Worm (Caenorhabditis elegans) whole organism, early embryonic: ENCODE data around the gene nspa-10.

ENCODE experiments used
- aly-1 ChIP-seq: sonication (generic microtip); optimal IDR thresholded peaks from 2 replicates; lab custom pipeline; 2016; ENCODE audit warnings: missing genetic modification characterization, missing compliant biosample characterization
- ama-1 ChIP-seq: fragments of 150-350 bp; optimal IDR thresholded peaks from 2 replicates; lab custom pipeline; 2014
- ceh-13 ChIP-seq: fragments of 200-800 bp; sonication (Bioruptor generic); optimal IDR thresholded peaks from 2 replicates; lab custom pipeline; 2018; ENCODE audit warnings: mild to moderate bottlenecking, missing genetic modification characterization, missing compliant biosample characterization
- ceh-36 ChIP-seq: sonication (generic microtip); optimal IDR thresholded peaks from 2 replicates; lab custom pipeline; 2016; ENCODE audit warnings: missing genetic modification characterization, inconsistent platforms, missing compliant biosample characterization
- flt-1 ChIP-seq: fragments of 200-800 bp; sonication (Bioruptor generic); IDR thresholded peaks from 2 replicates; pipeline ENCODE4 v1.3.6; 2022; ENCODE audit warnings: missing genetic modification characterization, missing compliant biosample characterization
- hmg-4 ChIP-seq: fragments of 200-800 bp; sonication (Bioruptor generic); optimal IDR thresholded peaks from 2 replicates; lab custom pipeline; 2018; ENCODE audit warnings: mild to moderate bottlenecking, missing genetic modification characterization, missing compliant biosample characterization
- hnd-1 ChIP-seq: sonication (generic microtip); optimal IDR thresholded peaks from 2 replicates; lab custom pipeline; 2016; ENCODE audit warnings: missing genetic modification characterization, missing compliant biosample characterization
- pes-1 ChIP-seq: fragments of 200-800 bp; sonication (Bioruptor generic); IDR thresholded peaks from 2 replicates; pipeline ENCODE4 v1.3.6; 2022; ENCODE audit warnings: missing genetic modification reagents, missing genetic modification characterization, missing compliant biosample characterization
- sea-1 ChIP-seq: fragments of 200-800 bp; sonication (Bioruptor generic); conservative IDR thresholded peaks from 2 replicates; pipeline ENCODE4 v1.3.6; 2022; ENCODE audit warnings: missing genetic modification characterization, missing compliant biosample characterization
- tbx-37 ChIP-seq: fragments of 200-800 bp; sonication (Bioruptor generic); conservative IDR thresholded peaks from 2 replicates; pipeline ENCODE4 v1.3.6; 2022; ENCODE audit warnings: missing genetic modification reagents, missing genetic modification characterization, missing compliant biosample characterization
- tra-4 ChIP-seq: sonication (generic microtip); optimal IDR thresholded peaks from 2 replicates; lab custom pipeline; 2017; ENCODE audit warnings: missing genetic modification characterization, missing compliant biosample characterization

DNA sequence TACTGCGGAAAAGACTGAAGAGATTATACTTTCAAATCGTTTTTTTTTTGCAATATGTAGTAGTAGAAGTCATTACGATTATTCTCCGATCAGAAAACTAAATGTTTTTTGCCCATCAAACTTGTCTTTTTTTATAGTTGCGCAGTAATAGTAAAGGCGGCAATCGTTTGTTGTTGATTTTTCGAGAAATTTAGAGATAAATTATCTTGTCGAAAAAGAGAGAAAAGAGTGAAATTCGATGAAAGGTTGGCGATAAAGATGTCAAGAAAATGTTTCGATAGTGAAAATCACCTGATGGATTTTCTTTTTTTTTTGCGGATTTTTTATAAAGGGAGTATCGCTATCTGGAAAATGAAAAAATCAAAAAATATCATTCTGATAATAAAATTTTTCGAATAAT lies 38.2 kb upstream of the nspa-10 start:
- no peak for TF ChIP-seq ama-1 (lab: Kevin White, UChicago)
- no peak for TF ChIP-seq hmg-4 (GFP tag; lab: Kevin White, UChicago)
- TF ChIP-seq ceh-36 (tag; lab: Kevin White, UChicago) = no peak
- no peak for TF ChIP-seq pes-1 (GFP tag; lab: Robert Waterston, UW)
- no peak for TF ChIP-seq tbx-37 (GFP tag; lab: Robert Waterston, UW)
- TF ChIP-seq sea-1 (GFP tag; lab: Robert Waterston, UW) = no peak
- TF ChIP-seq aly-1 (tag; lab: Kevin White, UChicago) = no peak
- no peak for TF ChIP-seq ceh-13 (GFP tag; lab: Kevin White, UChicago)
- TF ChIP-seq hnd-1 (tag; lab: Kevin White, UChicago) = no peak
- no peak for TF ChIP-seq tra-4 (tag; lab: Kevin White, UChicago)
- no peak for TF ChIP-seq flt-1 (GFP tag; lab: Robert Waterston, UW)
